Fruit fly (Drosophila melanogaster) whole organism, prepupa: ENCODE measurements around the gene mei-218.

ENCODE experiments used
- Blimp-1 ChIP-seq: fragments of 200-800 bp; sonication (Bioruptor generic); optimal IDR thresholded peaks from 3 replicates; lab custom pipeline; 2017; ENCODE audit warnings: missing biosample characterization, missing genetic modification characterization, mild to moderate bottlenecking, moderate library complexity, missing genetic modification reagents
- CG10631 ChIP-seq: fragments of 200-800 bp; sonication (Bioruptor generic); optimal IDR thresholded peaks from 2 replicates; lab custom pipeline; 2016; ENCODE audit warnings: missing biosample characterization, missing genetic modification characterization
- CG10669 ChIP-seq: fragments of 200-800 bp; sonication (Bioruptor generic); optimal IDR thresholded peaks from 3 replicates; lab custom pipeline; 2018; ENCODE audit warnings: missing biosample characterization, mild to moderate bottlenecking, missing genetic modification characterization, moderate library complexity
- CG11294 ChIP-seq: fragments of 200-800 bp; sonication (Bioruptor generic); IDR thresholded peaks from 2 replicates; pipeline ENCODE4 v1.3.6; 2022; ENCODE audit warnings: missing biosample characterization, missing genetic modification characterization
- CG11762 ChIP-seq: fragments of 200-800 bp; sonication (Bioruptor generic); optimal IDR thresholded peaks from 3 replicates; lab custom pipeline; 2016; ENCODE audit warnings: missing biosample characterization, missing genetic modification characterization; ENCODE audit not compliant: insufficient read depth
- CG11902 ChIP-seq: fragments of 200-800 bp; sonication (Bioruptor generic); optimal IDR thresholded peaks from 3 replicates; lab custom pipeline; 2016; ENCODE audit warnings: missing biosample characterization, missing genetic modification characterization
- CG15336 ChIP-seq: fragments of 200-800 bp; sonication (Bioruptor generic); IDR thresholded peaks from 2 replicates; pipeline ENCODE4 v1.3.6; 2022; ENCODE audit warnings: missing biosample characterization, missing genetic modification characterization
- CG1621 ChIP-seq: fragments of 200-800 bp; sonication (Bioruptor generic); optimal IDR thresholded peaks from 3 replicates; lab custom pipeline; 2018; ENCODE audit warnings: missing biosample characterization, mild to moderate bottlenecking, missing genetic modification characterization
- CG16779 ChIP-seq: fragments of 200-800 bp; sonication (Bioruptor generic); optimal IDR thresholded peaks from 3 replicates; lab custom pipeline; 2017; ENCODE audit warnings: missing biosample characterization, mild to moderate bottlenecking, missing genetic modification characterization
- CG3032 ChIP-seq: fragments of 200-800 bp; optimal IDR thresholded peaks from 2 replicates; lab custom pipeline; 2019; ENCODE audit warnings: missing biosample characterization, mild to moderate bottlenecking, missing genetic modification characterization, moderate library complexity
- CG31627 ChIP-seq: fragments of 200-800 bp; sonication (Bioruptor generic); optimal IDR thresholded peaks from 3 replicates; lab custom pipeline; 2016; ENCODE audit warnings: missing biosample characterization, missing genetic modification characterization
- CG32006 ChIP-seq: fragments of 200-800 bp; sonication (Bioruptor generic); optimal IDR thresholded peaks from 3 replicates; lab custom pipeline; 2017; ENCODE audit warnings: missing biosample characterization, mild to moderate bottlenecking, missing genetic modification characterization
- CG3919 ChIP-seq: fragments of 200-800 bp; sonication (Bioruptor generic); optimal IDR thresholded peaks from 3 replicates; lab custom pipeline; 2016; ENCODE audit warnings: missing biosample characterization, missing genetic modification characterization
- CG4318 ChIP-seq: fragments of 200-800 bp; sonication (Bioruptor generic); optimal IDR thresholded peaks from 3 replicates; lab custom pipeline; 2017; ENCODE audit warnings: missing biosample characterization, mild to moderate bottlenecking, missing genetic modification characterization
- CG6163 ChIP-seq: fragments of 200-800 bp; sonication (Bioruptor generic); IDR thresholded peaks from 3 replicates; pipeline ENCODE4 v1.3.6; 2022; ENCODE audit warnings: missing biosample characterization, missing genetic modification characterization
- CG6276 ChIP-seq: fragments of 200-800 bp; sonication (Bioruptor generic); optimal IDR thresholded peaks from 2 replicates; lab custom pipeline; 2017; ENCODE audit warnings: missing biosample characterization, mild to moderate bottlenecking, missing genetic modification characterization
- CG6792 ChIP-seq: fragments of 200-800 bp; sonication (Bioruptor generic); optimal IDR thresholded peaks from 3 replicates; lab custom pipeline; 2016; ENCODE audit warnings: missing biosample characterization, missing genetic modification characterization
- CG6808 ChIP-seq: fragments of 200-800 bp; sonication (Bioruptor generic); optimal IDR thresholded peaks from 3 replicates; lab custom pipeline; 2017; ENCODE audit warnings: missing biosample characterization, missing genetic modification characterization, mild to moderate bottlenecking, moderate library complexity, missing genetic modification reagents
- CG7368 ChIP-seq: fragments of 200-800 bp; sonication (Bioruptor generic); optimal IDR thresholded peaks from 3 replicates; lab custom pipeline; 2016; ENCODE audit warnings: missing biosample characterization, missing genetic modification characterization
- CG8319 ChIP-seq: fragments of 200-800 bp; sonication (Bioruptor generic); optimal IDR thresholded peaks from 3 replicates; lab custom pipeline; 2016; ENCODE audit warnings: missing biosample characterization, missing genetic modification characterization
- CG8632 ChIP-seq: fragments of 200-800 bp; sonication (Bioruptor generic); optimal IDR thresholded peaks from 3 replicates; lab custom pipeline; 2016; ENCODE audit warnings: missing biosample characterization, missing genetic modification characterization
- CG9139 ChIP-seq: fragments of 200-800 bp; sonication (Bioruptor generic); optimal IDR thresholded peaks from 3 replicates; lab custom pipeline; 2017; ENCODE audit warnings: missing biosample characterization, mild to moderate bottlenecking, missing genetic modification characterization
- Eip75B ChIP-seq: fragments of 200-800 bp; sonication (Bioruptor generic); optimal IDR thresholded peaks from 3 replicates; lab custom pipeline; 2016; ENCODE audit warnings: missing biosample characterization, missing genetic modification characterization
- Eip78C ChIP-seq: fragments of 200-800 bp; sonication (Bioruptor generic); peaks from one replicate; lab custom pipeline; 2016; ENCODE audit warnings: missing biosample characterization, missing genetic modification characterization
- Eip93F ChIP-seq: fragments of 200-800 bp; sonication (Bioruptor generic); optimal IDR thresholded peaks from 2 replicates; lab custom pipeline; 2016; ENCODE audit warnings: missing biosample characterization, mild to moderate bottlenecking, missing genetic modification characterization
- Gug ChIP-seq: fragments of 200-800 bp; sonication (Bioruptor generic); IDR thresholded peaks from 2 replicates; pipeline ENCODE4 v1.3.6; 2022; ENCODE audit warnings: missing biosample characterization, missing genetic modification characterization
- Hr38 ChIP-seq: sonication (Bioruptor generic); optimal IDR thresholded peaks from 2 replicates; lab custom pipeline; 2016; ENCODE audit warnings: missing biosample characterization, missing genetic modification characterization
- Hr39 ChIP-seq: fragments of 200-800 bp; sonication (Bioruptor generic); optimal IDR thresholded peaks from 2 replicates; lab custom pipeline; 2016; ENCODE audit warnings: missing biosample characterization, missing genetic modification characterization
- Hr4 ChIP-seq: fragments of 200-800 bp; sonication (Bioruptor generic); optimal IDR thresholded peaks from 3 replicates; lab custom pipeline; 2016; ENCODE audit warnings: missing biosample characterization, missing genetic modification characterization
- Lpt ChIP-seq: fragments of 200-800 bp; sonication (Bioruptor generic); optimal IDR thresholded peaks from 3 replicates; lab custom pipeline; 2016; ENCODE audit warnings: missing biosample characterization, missing genetic modification characterization
- Met ChIP-seq: fragments of 200-800 bp; sonication (Bioruptor generic); optimal IDR thresholded peaks from 3 replicates; lab custom pipeline; 2016; ENCODE audit warnings: missing biosample characterization, missing genetic modification characterization
- Smox ChIP-seq: fragments of 200-800 bp; sonication (Bioruptor generic); optimal IDR thresholded peaks from 3 replicates; lab custom pipeline; 2016; ENCODE audit warnings: missing biosample characterization, missing genetic modification characterization
- Sox102F ChIP-seq: fragments of 200-800 bp; sonication (Bioruptor generic); optimal IDR thresholded peaks from 2 replicates; lab custom pipeline; 2016; ENCODE audit warnings: missing biosample characterization, mild to moderate bottlenecking, missing genetic modification characterization
- Sox14 ChIP-seq: fragments of 200-800 bp; sonication (Bioruptor generic); optimal IDR thresholded peaks from 3 replicates; lab custom pipeline; 2016; ENCODE audit warnings: missing biosample characterization, missing genetic modification characterization
- Sox15 ChIP-seq: fragments of 200-800 bp; sonication (Bioruptor generic); optimal IDR thresholded peaks from 3 replicates; lab custom pipeline; 2016; ENCODE audit warnings: missing biosample characterization, missing genetic modification characterization
- acj6 ChIP-seq: fragments of 200-800 bp; sonication (Bioruptor generic); optimal IDR thresholded peaks from 3 replicates; lab custom pipeline; 2016; ENCODE audit warnings: missing biosample characterization, missing genetic modification characterization
- cyc ChIP-seq: fragments of 200-800 bp; sonication (Bioruptor generic); optimal IDR thresholded peaks from 3 replicates; lab custom pipeline; 2016; ENCODE audit warnings: missing biosample characterization, missing genetic modification characterization
- dsx ChIP-seq: fragments of 200-800 bp; optimal IDR thresholded peaks from 3 replicates; lab custom pipeline; 2019; ENCODE audit warnings: missing biosample characterization, mild to moderate bottlenecking, missing genetic modification characterization, moderate library complexity; ENCODE audit not compliant: poor library complexity, severe bottlenecking
- eg ChIP-seq: fragments of 200-800 bp; sonication (Bioruptor generic); IDR thresholded peaks from 3 replicates; pipeline ENCODE4 v1.3.6; 2022; ENCODE audit warnings: missing biosample characterization, missing genetic modification characterization
- esn ChIP-seq: fragments of 200-800 bp; sonication (Bioruptor generic); optimal IDR thresholded peaks from 2 replicates; lab custom pipeline; 2016; ENCODE audit warnings: missing biosample characterization, mild to moderate bottlenecking, missing genetic modification characterization, moderate library complexity
- net ChIP-seq: fragments of 200-800 bp; sonication (Bioruptor generic); optimal IDR thresholded peaks from 3 replicates; lab custom pipeline; 2016; ENCODE audit warnings: missing biosample characterization, missing genetic modification characterization
- svp ChIP-seq: fragments of 200-800 bp; sonication (Bioruptor generic); peaks from one replicate; lab custom pipeline; 2016; ENCODE audit warnings: missing biosample characterization, missing genetic modification characterization
- topi ChIP-seq: fragments of 200-800 bp; sonication (Bioruptor generic); optimal IDR thresholded peaks from 3 replicates; lab custom pipeline; 2016; ENCODE audit warnings: missing biosample characterization, missing genetic modification characterization
- vri ChIP-seq: fragments of 200-800 bp; sonication (Bioruptor generic); optimal IDR thresholded peaks from 3 replicates; lab custom pipeline; 2016; ENCODE audit warnings: missing biosample characterization, mild to moderate bottlenecking, missing genetic modification characterization

mei-218 gene

DNA sequence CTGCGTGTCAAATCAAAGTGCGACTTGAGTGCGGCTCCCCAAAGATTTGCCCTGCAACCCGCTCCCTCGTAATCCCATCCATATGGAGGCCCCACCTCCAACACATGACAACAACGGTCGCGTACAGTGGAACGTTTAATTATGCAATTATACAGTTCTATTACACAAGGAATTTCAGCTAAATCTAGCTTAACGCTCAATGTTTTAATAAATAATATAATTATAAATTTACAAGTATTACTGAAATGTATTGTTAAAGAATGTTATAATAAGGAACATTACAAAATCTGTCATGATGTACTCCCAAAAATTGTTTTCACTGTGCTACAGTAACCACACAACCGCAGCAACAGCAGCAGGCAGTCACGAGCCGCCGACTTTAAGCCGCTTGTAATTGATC lies 31.3 kb upstream of the mei-218 start:
- TF ChIP-seq esn (GFP tag; lab: Kevin White, UChicago) (no peak), CG6163 (peak; percentile 40; the same call in 1 of the 3 replicates), CG16779 (tag; lab: Kevin White, UChicago) (no peak), Met (GFP tag; lab: Kevin White, UChicago) (no peak), CG1621 (no peak), Smox (GFP tag; lab: Kevin White, UChicago) (no peak), CG10669 (GFP tag; lab: Kevin White, UChicago) (no peak), eg (GFP tag; lab: Robert Waterston, UW) (peak; percentile 58; the same call in 2 of the 3 replicates), CG3919 (GFP tag; lab: Kevin White, UChicago) (no peak), CG11294 (GFP tag; lab: Robert Waterston, UW) (peak; percentile 31; the same call in 1 of the 2 replicates), CG15336 (GFP tag; lab: Robert Waterston, UW) (peak; percentile 57), svp (GFP tag; lab: Kevin White, UChicago) (peak; percentile 6), CG32006 (GFP tag; lab: Kevin White, UChicago) (peak; percentile 45), net (GFP tag; lab: Kevin White, UChicago) (no peak), Eip78C (GFP tag; lab: Kevin White, UChicago) (peak; percentile 9), CG3032 (tag; lab: Kevin White, UChicago) (no peak), Hr39 (GFP tag; lab: Kevin White, UChicago) (no peak)

DNA sequence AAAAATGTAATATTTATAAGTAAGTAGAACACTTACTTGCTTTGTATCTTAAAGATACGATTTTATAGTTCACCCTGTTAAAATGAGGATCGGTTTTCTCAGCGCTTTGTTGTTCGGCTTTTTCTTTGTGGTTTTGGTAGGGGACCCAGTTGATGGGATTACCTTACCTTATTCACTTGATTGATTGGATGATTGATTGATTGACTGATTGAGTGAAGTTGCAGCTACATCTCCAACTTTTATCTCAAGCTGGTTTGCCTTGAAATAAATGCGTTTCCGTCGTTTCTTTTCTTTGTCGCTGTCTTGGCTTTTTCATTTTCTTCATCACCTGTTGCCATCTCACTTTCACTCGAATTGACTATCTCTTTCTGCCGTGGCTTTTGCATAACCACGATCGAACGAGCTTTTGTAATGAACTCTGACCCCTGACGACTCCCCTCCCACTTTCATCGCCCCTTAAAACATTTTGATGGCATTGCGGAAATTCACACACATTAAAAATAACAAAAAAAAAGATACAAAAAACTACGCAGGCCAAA lies 30.1 kb upstream of the mei-218 start:
- TF ChIP-seq CG31627 (GFP tag; lab: Kevin White, UChicago) (no peak), Eip93F (GFP tag; lab: Kevin White, UChicago) (no peak), Sox15 (GFP tag; lab: Kevin White, UChicago) (no peak), acj6 (no peak), cyc (GFP tag; lab: Kevin White, UChicago) (no peak), CG8632 (GFP tag; lab: Kevin White, UChicago) (no peak), Eip78C (GFP tag; lab: Kevin White, UChicago) (peak; percentile 31), CG3032 (tag; lab: Kevin White, UChicago) (no peak), svp (GFP tag; lab: Kevin White, UChicago) (peak; percentile 9), CG9139 (GFP tag; lab: Kevin White, UChicago) (no peak), Blimp-1 (GFP tag; lab: Kevin White, UChicago) (peak; percentile 5), Gug (GFP tag; lab: Robert Waterston, UW) (no peak), Hr4 (GFP tag; lab: Kevin White, UChicago) (no peak), CG11762 (GFP tag; lab: Kevin White, UChicago) (no peak)

DNA sequence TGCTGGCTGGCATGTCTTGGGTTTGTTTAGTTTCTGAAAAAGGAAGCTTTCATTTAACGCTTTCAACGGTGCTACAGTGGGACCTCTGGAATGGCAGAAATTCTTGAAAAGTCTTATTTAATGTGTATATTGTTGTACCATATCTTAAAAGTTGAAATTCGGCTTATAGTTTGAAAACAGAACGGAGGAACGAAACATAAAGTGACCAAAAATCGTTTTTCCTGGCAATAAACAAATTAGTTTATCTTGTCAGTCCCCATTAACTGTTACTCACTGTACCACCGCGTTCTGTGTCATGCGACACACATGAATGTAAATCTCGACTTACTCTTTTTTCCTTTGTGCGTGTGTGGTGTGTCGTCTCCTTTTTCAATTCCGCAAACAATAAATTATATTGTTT lies 29.3 kb upstream of the mei-218 start:
- TF ChIP-seq Eip78C (GFP tag; lab: Kevin White, UChicago) (peak; percentile 76), Smox (GFP tag; lab: Kevin White, UChicago) (peak; percentile 64), CG6276 (no peak), CG11294 (GFP tag; lab: Robert Waterston, UW) (no peak), CG4318 (GFP tag; lab: Kevin White, UChicago) (no peak), CG32006 (GFP tag; lab: Kevin White, UChicago) (no peak), CG7368 (GFP tag; lab: Kevin White, UChicago) (no peak), CG1621 (no peak), Hr39 (GFP tag; lab: Kevin White, UChicago) (peak; percentile 75), CG11902 (GFP tag; lab: Kevin White, UChicago) (peak; percentile 5), cyc (GFP tag; lab: Kevin White, UChicago) (peak; percentile 69), Sox14 (GFP tag; lab: Kevin White, UChicago) (peak; percentile 41), Gug (GFP tag; lab: Robert Waterston, UW) (no peak), CG8632 (GFP tag; lab: Kevin White, UChicago) (no peak), CG6163 (peak; percentile 11; the same call in 1 of the 3 replicates), CG3919 (GFP tag; lab: Kevin White, UChicago) (peak; percentile 19), CG9139 (GFP tag; lab: Kevin White, UChicago) (peak; percentile 24), Sox15 (GFP tag; lab: Kevin White, UChicago) (peak; percentile 3), CG6808 (GFP tag; lab: Kevin White, UChicago) (peak; percentile 33), dsx (GFP tag; lab: Kevin White, UChicago) (no peak), acj6 (peak; percentile 34), Lpt (no peak), CG10669 (GFP tag; lab: Kevin White, UChicago) (no peak), vri (GFP tag; lab: Kevin White, UChicago) (no peak), Sox102F (GFP tag; lab: Kevin White, UChicago) (peak; percentile 60), Eip75B (GFP tag; lab: Kevin White, UChicago) (peak; percentile 37), Blimp-1 (GFP tag; lab: Kevin White, UChicago) (peak; percentile 0), CG31627 (GFP tag; lab: Kevin White, UChicago) (peak; percentile 70), CG6792 (GFP tag; lab: Kevin White, UChicago) (peak; percentile 43), topi (GFP tag; lab: Kevin White, UChicago) (peak; percentile 73), CG15336 (GFP tag; lab: Robert Waterston, UW) (no peak), CG8319 (GFP tag; lab: Kevin White, UChicago) (no peak), net (GFP tag; lab: Kevin White, UChicago) (peak; percentile 11), CG10631 (peak; percentile 28), Hr38 (GFP tag; lab: Kevin White, UChicago) (no peak)
